Worm (Caenorhabditis elegans) whole organism, L4/young adult: ENCODE results near the gene clec-164.

Source experiments
- W03F9.2 ChIP-seq: fragments of 150-350 bp; optimal IDR thresholded peaks from 2 replicates; lab custom pipeline; 2014; ENCODE audit warnings: missing biosample characterization, missing genetic modification characterization
- dao-5 ChIP-seq: sonication (generic microtip); optimal IDR thresholded peaks from 2 replicates; lab custom pipeline; 2016; ENCODE audit warnings: missing genotype, missing genetic modification characterization, moderate library complexity, missing compliant biosample characterization
- him-1 ChIP-seq: sonication (generic microtip); optimal IDR thresholded peaks from 2 replicates; lab custom pipeline; 2016; ENCODE audit warnings: missing genotype, missing genetic modification reagents, missing genetic modification characterization, missing compliant biosample characterization

- no peak for TF ChIP-seq W03F9.2 (tag; lab: Kevin White, UChicago)
- TF ChIP-seq dao-5 (tag; lab: Kevin White, UChicago) = no peak
- no peak for TF ChIP-seq him-1
These were observed 38.0 kb downstream of the clec-164 start for ce11 chrIV:754357-754972.
